Worm (Caenorhabditis elegans) whole organism, young adult: ENCODE results near the gene trmt-10C.2.

Experiments
- B0035.1 ChIP-seq: sonication (generic microtip); optimal IDR thresholded peaks from 2 replicates; lab custom pipeline; 2016; ENCODE audit warnings: missing genetic modification characterization, mild to moderate bottlenecking, missing compliant biosample characterization, missing genotype, missing genetic modification reagents
- B0261.1 ChIP-seq: sonication (generic microtip); optimal IDR thresholded peaks from 2 replicates; lab custom pipeline; 2016; ENCODE audit warnings: mild to moderate bottlenecking, missing genetic modification characterization, moderate library complexity, missing compliant biosample characterization
- C17E4.6 ChIP-seq: fragments of 200-800 bp; sonication (Bioruptor generic); IDR thresholded peaks from 2 replicates; pipeline ENCODE4 v1.3.6; 2022; ENCODE audit warnings: missing genetic modification reagents, missing genetic modification characterization, missing compliant biosample characterization
- F10E7.11 ChIP-seq: sonication (generic microtip); optimal IDR thresholded peaks from 2 replicates; lab custom pipeline; 2017; ENCODE audit warnings: mild to moderate bottlenecking, missing genetic modification characterization, moderate library complexity, missing compliant biosample characterization
- F22D6.2 ChIP-seq: sonication (generic microtip); optimal IDR thresholded peaks from 2 replicates; lab custom pipeline; 2016; ENCODE audit warnings: mild to moderate bottlenecking, missing genetic modification characterization, missing compliant biosample characterization
- F33H1.4 ChIP-seq: fragments of 200-800 bp; sonication (Bioruptor generic); IDR thresholded peaks from 2 replicates; pipeline ENCODE4 v1.3.6; 2022; ENCODE audit warnings: missing genetic modification reagents, missing genetic modification characterization, missing compliant biosample characterization
- F37B4.10 ChIP-seq: fragments of 200-800 bp; sonication (Bioruptor generic); IDR thresholded peaks from 2 replicates; pipeline ENCODE4 v1.3.6; 2022; ENCODE audit warnings: missing genetic modification characterization, missing compliant biosample characterization
- F39B2.1 ChIP-seq: fragments of 200-800 bp; sonication (Bioruptor generic); IDR thresholded peaks from 2 replicates; pipeline ENCODE4 v1.3.6; 2022; ENCODE audit warnings: missing genetic modification reagents, missing genetic modification characterization, missing compliant biosample characterization
- F52B5.7 ChIP-seq: sonication (generic microtip); optimal IDR thresholded peaks from 2 replicates; lab custom pipeline; 2016; ENCODE audit warnings: mild to moderate bottlenecking, missing genetic modification characterization, missing compliant biosample characterization
- F55B11.4 ChIP-seq: sonication (generic microtip); optimal IDR thresholded peaks from 2 replicates; lab custom pipeline; 2016; ENCODE audit warnings: missing compliant biosample characterization, missing genetic modification characterization, borderline replicate concordance; ENCODE audit not compliant: insufficient read depth
- F57C9.4 ChIP-seq: sonication (generic microtip); optimal IDR thresholded peaks from 2 replicates; lab custom pipeline; 2017; ENCODE audit warnings: mild to moderate bottlenecking, missing genetic modification characterization, missing compliant biosample characterization
- T07F8.4 ChIP-seq: sonication (generic microtip); optimal IDR thresholded peaks from 2 replicates; lab custom pipeline; 2016; ENCODE audit warnings: mild to moderate bottlenecking, missing genetic modification characterization, moderate library complexity, missing compliant biosample characterization
- T26A5.8 ChIP-seq: sonication (generic microtip); optimal IDR thresholded peaks from 2 replicates; lab custom pipeline; 2016; ENCODE audit warnings: missing genetic modification characterization, missing compliant biosample characterization
- Y53G8AR.9 ChIP-seq: fragments of 200-800 bp; sonication (Bioruptor generic); conservative IDR thresholded peaks from 2 replicates; pipeline ENCODE4 v1.3.6; 2022; ENCODE audit warnings: missing genetic modification reagents, missing genetic modification characterization, missing compliant biosample characterization
- ama-1 ChIP-seq, 3 experiments: fragments of 150-350 bp in 1 of 3; sonication (generic microtip) in 2 of 3; optimal IDR thresholded peaks; 2 replicates each; lab custom pipeline; 2014 to 2018; ENCODE audit warnings: missing biosample characterization in 2 of 3, missing genetic modification characterization in 2 of 3, missing genetic modification reagents in 2 of 3
- aptf-2 ChIP-seq: fragments of 200-800 bp; sonication (Bioruptor generic); conservative IDR thresholded peaks from 2 replicates; pipeline ENCODE4 v1.3.6; 2022; ENCODE audit warnings: missing genetic modification reagents, missing genetic modification characterization, missing compliant biosample characterization
- atf-7 ChIP-seq: sonication (generic microtip); optimal IDR thresholded peaks from 2 replicates; lab custom pipeline; 2017; ENCODE audit warnings: mild to moderate bottlenecking, missing genetic modification characterization, missing compliant biosample characterization
- athp-1 ChIP-seq: sonication (generic microtip); optimal IDR thresholded peaks from 2 replicates; lab custom pipeline; 2017; ENCODE audit warnings: mild to moderate bottlenecking, missing genetic modification characterization, missing compliant biosample characterization
- attf-6 ChIP-seq: fragments of 200-800 bp; sonication (Bioruptor generic); IDR thresholded peaks from 2 replicates; pipeline ENCODE4 v1.3.6; 2022; ENCODE audit warnings: missing genetic modification reagents, missing genetic modification characterization, missing compliant biosample characterization
- bed-2 ChIP-seq: fragments of 200-800 bp; sonication (Bioruptor generic); IDR thresholded peaks from 2 replicates; pipeline ENCODE4 v1.3.6; 2022; ENCODE audit warnings: missing genetic modification reagents, missing genetic modification characterization, missing compliant biosample characterization
- cebp-1 ChIP-seq, 2 experiments: fragments of 200-800 bp in 1 of 2; sonication (Bioruptor generic) in 1 of 2; sonication (generic microtip) in 1 of 2; IDR thresholded peaks in 1 of 2; optimal IDR thresholded peaks in 1 of 2; 2 replicates each; pipeline versions ENCODE4 v1.3.6 to Lab custom; 2017 to 2022; ENCODE audit warnings: missing compliant biosample characterization in 2 of 2, missing genetic modification characterization in 2 of 2, mild to moderate bottlenecking in 1 of 2, missing genetic modification reagents in 1 of 2, moderate library complexity in 1 of 2
- ceh-100 ChIP-seq: fragments of 200-800 bp; sonication (Bioruptor generic); IDR thresholded peaks from 2 replicates; pipeline ENCODE4 v1.3.6; 2022; ENCODE audit warnings: missing genetic modification reagents, missing genetic modification characterization, missing compliant biosample characterization
- ceh-79 ChIP-seq: sonication (generic microtip); optimal IDR thresholded peaks from 2 replicates; lab custom pipeline; 2017; ENCODE audit warnings: mild to moderate bottlenecking, missing genetic modification characterization, missing compliant biosample characterization
- ceh-91 ChIP-seq: fragments of 200-800 bp; sonication (Bioruptor generic); IDR thresholded peaks from 2 replicates; pipeline ENCODE4 v1.3.6; 2022; ENCODE audit warnings: missing genetic modification reagents, missing genetic modification characterization, missing compliant biosample characterization
- die-1 ChIP-seq: sonication (generic microtip); optimal IDR thresholded peaks from 2 replicates; lab custom pipeline; 2016; ENCODE audit warnings: missing genotype, mild to moderate bottlenecking, missing genetic modification characterization, missing compliant biosample characterization
- dox-1 ChIP-seq: fragments of 200-800 bp; sonication (Bioruptor generic); IDR thresholded peaks from 2 replicates; pipeline ENCODE4 v1.3.6; 2022; ENCODE audit warnings: missing genetic modification reagents, missing genetic modification characterization, missing compliant biosample characterization
- hlh-12 ChIP-seq: sonication (generic microtip); optimal IDR thresholded peaks from 2 replicates; lab custom pipeline; 2016; ENCODE audit warnings: missing genetic modification characterization, missing compliant biosample characterization
- hlh-26 ChIP-seq: fragments of 200-800 bp; sonication (Bioruptor generic); conservative IDR thresholded peaks from 2 replicates; pipeline ENCODE4 v1.3.6; 2022; ENCODE audit warnings: missing genetic modification reagents, missing genetic modification characterization, missing compliant biosample characterization
- hmg-20 ChIP-seq: fragments of 200-800 bp; sonication (Bioruptor generic); IDR thresholded peaks from 2 replicates; pipeline ENCODE4 v1.3.6; 2022; ENCODE audit warnings: missing genetic modification reagents, missing genetic modification characterization, missing compliant biosample characterization
- hsf-1 ChIP-seq: fragments of 200-800 bp; sonication (Bioruptor generic); IDR thresholded peaks from 2 replicates; pipeline ENCODE4 v1.3.6; 2022; ENCODE audit warnings: missing genetic modification reagents, missing genetic modification characterization, missing compliant biosample characterization
- let-607 ChIP-seq, 2 experiments: fragments of 200-800 bp in 1 of 2; sonication (Bioruptor generic) in 1 of 2; sonication (generic microtip) in 1 of 2; optimal IDR thresholded peaks; 2 replicates each; lab custom pipeline; 2016 to 2018; ENCODE audit warnings: mild to moderate bottlenecking in 2 of 2, missing compliant biosample characterization in 2 of 2, missing genetic modification characterization in 2 of 2, moderate library complexity in 2 of 2, missing genotype in 1 of 2
- lin-40 ChIP-seq: sonication (generic microtip); optimal IDR thresholded peaks from 2 replicates; lab custom pipeline; 2016; ENCODE audit warnings: missing genetic modification characterization, mild to moderate bottlenecking, missing compliant biosample characterization, missing genotype, missing genetic modification reagents
- lin-54 ChIP-seq: fragments of 200-800 bp; sonication (Bioruptor generic); optimal IDR thresholded peaks from 2 replicates; lab custom pipeline; 2018; ENCODE audit warnings: mild to moderate bottlenecking, missing genetic modification characterization, missing compliant biosample characterization
- madf-3 ChIP-seq: fragments of 200-800 bp; sonication (Bioruptor generic); IDR thresholded peaks from 2 replicates; pipeline ENCODE4 v1.3.6; 2022; ENCODE audit warnings: missing genetic modification reagents, missing genetic modification characterization, missing compliant biosample characterization
- madf-8 ChIP-seq: fragments of 200-800 bp; sonication (Bioruptor generic); conservative IDR thresholded peaks from 2 replicates; pipeline ENCODE4 v1.3.6; 2022; ENCODE audit warnings: missing genetic modification reagents, missing genetic modification characterization, missing compliant biosample characterization
- mxl-1 ChIP-seq: sonication (generic microtip); optimal IDR thresholded peaks from 2 replicates; lab custom pipeline; 2016; ENCODE audit warnings: missing genetic modification characterization, missing compliant biosample characterization
- nfya-1 ChIP-seq: sonication (generic microtip); optimal IDR thresholded peaks from 2 replicates; lab custom pipeline; 2017; ENCODE audit warnings: antibody characterized with exemption, missing compliant biosample characterization, missing genetic modification characterization, borderline replicate concordance; ENCODE audit not compliant: insufficient read depth
- nhr-120 ChIP-seq: fragments of 200-800 bp; sonication (Bioruptor generic); IDR thresholded peaks from 2 replicates; pipeline ENCODE4 v1.3.6; 2022; ENCODE audit warnings: missing genetic modification characterization, missing compliant biosample characterization
- nhr-90 ChIP-seq: sonication (generic microtip); optimal IDR thresholded peaks from 2 replicates; lab custom pipeline; 2016; ENCODE audit warnings: missing genotype, mild to moderate bottlenecking, missing genetic modification characterization, missing compliant biosample characterization
- pha-4 ChIP-seq: fragments of 150-350 bp; sonication (generic microtip); optimal IDR thresholded peaks from 2 replicates; lab custom pipeline; 2014; ENCODE audit warnings: missing biosample characterization, missing genetic modification reagents, missing genetic modification characterization
- rcor-1 ChIP-seq: fragments of 200-800 bp; sonication (Bioruptor generic); IDR thresholded peaks from 2 replicates; pipeline ENCODE4 v1.3.6; 2022; ENCODE audit warnings: missing genetic modification reagents, missing genetic modification characterization, missing compliant biosample characterization
- snpc-4 ChIP-seq, 5 experiments: fragments of 150-350 bp in 1 of 5; sonication (generic microtip) in 4 of 5; optimal IDR thresholded peaks; 2 replicates each; lab custom pipeline; 2014 to 2018; ENCODE audit warnings: missing genetic modification characterization in 5 of 5, missing biosample characterization in 3 of 5, antibody characterized with exemption in 2 of 5, mild to moderate bottlenecking in 2 of 5, missing compliant biosample characterization in 2 of 5, missing genotype in 2 of 5, moderate library complexity in 2 of 5, missing genetic modification reagents in 1 of 5
- somi-1 ChIP-seq: fragments of 200-800 bp; sonication (Bioruptor generic); optimal IDR thresholded peaks from 2 replicates; lab custom pipeline; 2018; ENCODE audit warnings: mild to moderate bottlenecking, missing genetic modification characterization, missing compliant biosample characterization
- ztf-25 ChIP-seq: fragments of 200-800 bp; sonication (Bioruptor generic); IDR thresholded peaks from 2 replicates; pipeline ENCODE4 v1.3.6; 2022; ENCODE audit warnings: missing genetic modification reagents, missing genetic modification characterization, missing compliant biosample characterization
- ztf-28 ChIP-seq: fragments of 200-800 bp; sonication (Bioruptor generic); IDR thresholded peaks from 2 replicates; pipeline ENCODE4 v1.3.6; 2022; ENCODE audit warnings: missing genetic modification reagents, missing genetic modification characterization, missing compliant biosample characterization
- ztf-3 ChIP-seq: fragments of 200-800 bp; sonication (Bioruptor generic); optimal IDR thresholded peaks from 2 replicates; lab custom pipeline; 2018; ENCODE audit warnings: mild to moderate bottlenecking, missing genetic modification characterization, missing compliant biosample characterization
- ztf-6 ChIP-seq: fragments of 200-800 bp; sonication (Bioruptor generic); IDR thresholded peaks from 2 replicates; pipeline ENCODE4 v1.3.6; 2022; ENCODE audit warnings: missing genetic modification reagents, missing genetic modification characterization, missing compliant biosample characterization

trmt-10C.2 gene

ce11 chrIII:6303114-6303647 is 42.9 kb upstream of the trmt-10C.2 start, which contains the start of gene F47D12.9 (continued):
- TF ChIP-seq hlh-26 (GFP tag; lab: Robert Waterston, UW) (no peak), attf-6 (GFP tag; lab: Robert Waterston, UW) (no peak), dox-1 (GFP tag; lab: Robert Waterston, UW) (peak; percentile 62; the same call in 1 of the 2 replicates), ztf-25 (GFP tag; lab: Robert Waterston, UW) (no peak), atf-7 (tag; lab: Kevin White, UChicago) (no peak), ztf-3 (no peak), pha-4 (tag; lab: Kevin White, UChicago) (no peak), mxl-1 (tag; lab: Kevin White, UChicago) (no peak), ceh-79 (no peak), madf-8 (GFP tag; lab: Robert Waterston, UW) (no peak), ztf-28 (GFP tag; lab: Robert Waterston, UW) (no peak), F10E7.11 (tag; lab: Kevin White, UChicago) (no peak), cebp-1 (GFP tag; IDR thresholded peaks at IDR 0.05; lab: Robert Waterston, UW) (no peak), cebp-1 (tag; optimal IDR thresholded peaks at IDR 0.05; lab: Kevin White, UChicago) (peak; percentile 74), B0035.1 (no peak), hmg-20 (GFP tag; lab: Robert Waterston, UW) (no peak), let-607 (tag; optimal IDR thresholded peaks at IDR 0.05; lab: Kevin White, UChicago) (peak in 1 of 2 experiments; percentile 21), nhr-120 (GFP tag; lab: Robert Waterston, UW) (no peak), B0261.1 (tag; lab: Kevin White, UChicago) (no peak), athp-1 (no peak), aptf-2 (GFP tag; lab: Robert Waterston, UW) (no peak), hsf-1 (no peak), T26A5.8 (tag; lab: Kevin White, UChicago) (no peak), nhr-90 (no peak), nfya-1 (tag; lab: Kevin White, UChicago) (no peak), ceh-91 (GFP tag; lab: Robert Waterston, UW) (no peak), F39B2.1 (GFP tag; lab: Robert Waterston, UW) (no peak), madf-3 (GFP tag; lab: Robert Waterston, UW) (no peak), ztf-6 (GFP tag; lab: Robert Waterston, UW) (no peak), F55B11.4 (tag; lab: Kevin White, UChicago) (no peak), F52B5.7 (tag; lab: Kevin White, UChicago) (no peak), F33H1.4 (no peak), lin-54 (GFP tag; lab: Kevin White, UChicago) (peak; percentile 16), C17E4.6 (GFP tag; lab: Robert Waterston, UW) (no peak), bed-2 (GFP tag; lab: Robert Waterston, UW) (no peak), T07F8.4 (tag; lab: Kevin White, UChicago) (no peak), F57C9.4 (tag; lab: Kevin White, UChicago) (no peak), Y53G8AR.9 (GFP tag; lab: Robert Waterston, UW) (no peak), snpc-4 (GFP tag; optimal IDR thresholded peaks at IDR 0.05; lab: Kevin White, UChicago) (no peak), snpc-4 (tag; optimal IDR thresholded peaks at IDR 0.05; lab: Kevin White, UChicago) (peak in 2 of 4 experiments; percentile 8 to 39), lin-40 (peak; percentile 81), ceh-100 (no peak), F37B4.10 (no peak), hlh-12 (no peak), rcor-1 (no peak), somi-1 (peak; percentile 80), die-1 (no peak), F22D6.2 (tag; lab: Kevin White, UChicago) (peak; percentile 30), ama-1 (optimal IDR thresholded peaks at IDR 0.05; lab: Kevin White, UChicago) (no peak), ama-1 (GFP tag; optimal IDR thresholded peaks at IDR 0.05; lab: Kevin White, UChicago) (no peak)
